ENCODE assay signal across 3 worm cellular contexts in genomic region chrIV:8096375-8096774, ce11.
TF ChIP-seq lines count a peak whose summit lies in the region.

No protein-coding gene starts in this region.

TF ChIP-seq in whole organism, L1 larva, 84 proteins besides CTCF, POLR2A, EP300 and RAD21:
- no peak for TF ChIP-seq mdl-1 (tag; optimal IDR thresholded peaks at IDR 0.05; lab: Kevin White, UChicago)
- TF ChIP-seq blmp-1 (tag; optimal IDR thresholded peaks at IDR 0.05; lab: Kevin White, UChicago): peak; percentile 60

TF ChIP-seq in whole organism, late embryonic, 69 proteins besides CTCF, POLR2A, EP300 and RAD21:
- TF ChIP-seq pros-1 (tag; optimal IDR thresholded peaks at IDR 0.05; lab: Kevin White, UChicago) (no peak), unc-42 (tag; optimal IDR thresholded peaks at IDR 0.05; lab: Kevin White, UChicago) (peak; percentile 7)

TF ChIP-seq in whole organism, mixed stage, embryonic, 35 proteins besides CTCF, POLR2A, EP300 and RAD21:
- no peak for TF ChIP-seq M03D4.4 (tag; optimal IDR thresholded peaks at IDR 0.05; lab: Kevin White, UChicago)
- TF ChIP-seq ces-1 (GFP tag; optimal IDR thresholded peaks at IDR 0.05; lab: Kevin White, UChicago): peak; percentile 75
